Worm (Caenorhabditis elegans) whole organism, L3 larva: ENCODE results near the gene lido-7.
"Not testable (repeated sequence)": the region's sequence is repeated elsewhere in the genome, so short reads cannot be mapped to it uniquely, and the experiment has no call there.

ENCODE experiments used
- R02D3.7 ChIP-seq: fragments of 150-350 bp; optimal IDR thresholded peaks from 2 replicates; lab custom pipeline; 2014; ENCODE audit warnings: missing biosample characterization, missing genetic modification characterization
- aly-2 ChIP-seq: fragments of 150-350 bp; optimal IDR thresholded peaks from 2 replicates; lab custom pipeline; 2014; ENCODE audit warnings: missing biosample characterization, missing genetic modification characterization
- ceh-16 ChIP-seq: sonication (generic microtip); optimal IDR thresholded peaks from 2 replicates; lab custom pipeline; 2017; ENCODE audit warnings: missing biosample characterization, missing genetic modification characterization
- ceh-28 ChIP-seq: fragments of 150-350 bp; optimal IDR thresholded peaks from 2 replicates; lab custom pipeline; 2014; ENCODE audit warnings: missing biosample characterization, missing genetic modification reagents, missing genetic modification characterization
- ceh-9 ChIP-seq: sonication (generic microtip); optimal IDR thresholded peaks from 2 replicates; lab custom pipeline; 2018; ENCODE audit warnings: missing biosample characterization, missing genetic modification characterization
- daf-12 ChIP-seq: fragments of 150-350 bp; optimal IDR thresholded peaks from 2 replicates; lab custom pipeline; 2014; ENCODE audit warnings: missing biosample characterization, missing genetic modification reagents, missing genetic modification characterization
- egl-27 ChIP-seq: sonication (generic microtip); optimal IDR thresholded peaks from 4 replicates; lab custom pipeline; 2017; ENCODE audit warnings: missing biosample characterization, missing genetic modification reagents, missing genetic modification characterization
- elt-1 ChIP-seq: fragments of 150-350 bp; optimal IDR thresholded peaks from 2 replicates; lab custom pipeline; 2014; ENCODE audit warnings: missing biosample characterization, missing genetic modification characterization
- elt-2 ChIP-seq: sonication (generic microtip); optimal IDR thresholded peaks from 2 replicates; lab custom pipeline; 2016; ENCODE audit warnings: missing genetic modification reagents, mild to moderate bottlenecking, missing genetic modification characterization, missing compliant biosample characterization
- elt-3 ChIP-seq, 3 experiments: fragments of 150-350 bp in 1 of 3; sonication (generic microtip) in 2 of 3; optimal IDR thresholded peaks; 2 replicates in 2 of 3; 4 replicates in 1 of 3; lab custom pipeline; 2014 to 2017; ENCODE audit warnings: missing biosample characterization in 3 of 3, missing genetic modification characterization in 3 of 3
- fkh-10 ChIP-seq: sonication (generic microtip); optimal IDR thresholded peaks from 2 replicates; lab custom pipeline; 2017; ENCODE audit warnings: missing biosample characterization, missing genetic modification reagents, missing genetic modification characterization
- fkh-2 ChIP-seq: fragments of 150-350 bp; optimal IDR thresholded peaks from 2 replicates; lab custom pipeline; 2014; ENCODE audit warnings: missing biosample characterization, missing genetic modification reagents, missing genetic modification characterization
- fos-1 ChIP-seq: fragments of 150-350 bp; optimal IDR thresholded peaks from 2 replicates; lab custom pipeline; 2014; ENCODE audit warnings: missing biosample characterization, missing genetic modification characterization
- jun-1 ChIP-seq: fragments of 150-350 bp; optimal IDR thresholded peaks from 2 replicates; lab custom pipeline; 2014; ENCODE audit warnings: missing biosample characterization, missing genetic modification reagents, missing genetic modification characterization
- lin-15B ChIP-seq: fragments of 150-350 bp; optimal IDR thresholded peaks from 2 replicates; lab custom pipeline; 2014; ENCODE audit warnings: missing biosample characterization, missing genetic modification characterization
- lin-39 ChIP-seq: fragments of 150-350 bp; optimal IDR thresholded peaks from 2 replicates; lab custom pipeline; 2018; ENCODE audit warnings: missing biosample characterization, missing genetic modification reagents, missing genetic modification characterization
- lsy-12 ChIP-seq: sonication (generic microtip); optimal IDR thresholded peaks from 2 replicates; lab custom pipeline; 2016; ENCODE audit warnings: mild to moderate bottlenecking, missing genetic modification characterization, missing compliant biosample characterization
- mdl-1 ChIP-seq: fragments of 150-350 bp; optimal IDR thresholded peaks from 2 replicates; lab custom pipeline; 2014; ENCODE audit warnings: missing biosample characterization, missing genetic modification characterization
- mml-1 ChIP-seq: fragments of 150-350 bp; sonication (generic microtip); optimal IDR thresholded peaks from 3 replicates; lab custom pipeline; 2014; ENCODE audit warnings: missing biosample characterization, missing genetic modification characterization
- nfya-1 ChIP-seq: sonication (generic microtip); optimal IDR thresholded peaks from 2 replicates; lab custom pipeline; 2017; ENCODE audit warnings: missing genetic modification characterization, mild to moderate bottlenecking, missing compliant biosample characterization, antibody characterized with exemption, moderate library complexity; ENCODE audit not compliant: insufficient read depth
- nhr-11 ChIP-seq: fragments of 150-350 bp; optimal IDR thresholded peaks from 2 replicates; lab custom pipeline; 2014; ENCODE audit warnings: missing biosample characterization, missing genetic modification characterization
- nhr-23 ChIP-seq: fragments of 150-350 bp; optimal IDR thresholded peaks from 2 replicates; lab custom pipeline; 2014; ENCODE audit warnings: missing biosample characterization, missing genetic modification reagents, missing genetic modification characterization
- nhr-237 ChIP-seq: fragments of 150-350 bp; optimal IDR thresholded peaks from 2 replicates; lab custom pipeline; 2014; ENCODE audit warnings: missing biosample characterization, missing genetic modification characterization
- nhr-25 ChIP-seq: sonication (generic microtip); optimal IDR thresholded peaks from 2 replicates; lab custom pipeline; 2017; ENCODE audit warnings: missing biosample characterization, missing genetic modification characterization
- nhr-77 ChIP-seq: fragments of 150-350 bp; optimal IDR thresholded peaks from 2 replicates; lab custom pipeline; 2014; ENCODE audit warnings: missing biosample characterization, missing genetic modification characterization
- pha-4 ChIP-seq: fragments of 150-350 bp; optimal IDR thresholded peaks from 2 replicates; lab custom pipeline; 2014; ENCODE audit warnings: missing biosample characterization, missing genetic modification reagents, missing genetic modification characterization
- sea-2 ChIP-seq: fragments of 150-350 bp; sonication (generic microtip); optimal IDR thresholded peaks from 4 replicates; lab custom pipeline; 2014; ENCODE audit warnings: missing biosample characterization, missing genetic modification reagents, missing genetic modification characterization
- skn-1 ChIP-seq: fragments of 150-350 bp; optimal IDR thresholded peaks from 2 replicates; lab custom pipeline; 2014; ENCODE audit warnings: missing biosample characterization, missing genetic modification characterization
- unc-39 ChIP-seq: sonication (generic microtip); optimal IDR thresholded peaks from 4 replicates; lab custom pipeline; 2017; ENCODE audit warnings: missing biosample characterization, missing genetic modification characterization
- zag-1 ChIP-seq: fragments of 150-350 bp; optimal IDR thresholded peaks from 2 replicates; lab custom pipeline; 2014; ENCODE audit warnings: missing biosample characterization, missing genetic modification characterization
- ztf-11 ChIP-seq: fragments of 150-350 bp; optimal IDR thresholded peaks from 2 replicates; lab custom pipeline; 2014; ENCODE audit warnings: missing biosample characterization, missing genetic modification characterization
- ztf-4 ChIP-seq: fragments of 150-350 bp; optimal IDR thresholded peaks from 2 replicates; lab custom pipeline; 2014; ENCODE audit warnings: missing biosample characterization, missing genetic modification characterization

lido-7 gene

ce11 chrII:3030416-3030815 is 42.3 kb downstream of the lido-7 start:
- no peak for TF ChIP-seq elt-1 (tag; lab: Kevin White, UChicago)
- TF ChIP-seq elt-3 (tag; optimal IDR thresholded peaks at IDR 0.05; lab: Kevin White, UChicago) = no peak
- TF ChIP-seq ceh-28 = no peak
- TF ChIP-seq nhr-237 (tag; lab: Kevin White, UChicago) = no peak
- no peak for TF ChIP-seq pha-4
- TF ChIP-seq lin-15B (tag; lab: Kevin White, UChicago) = no peak
- TF ChIP-seq mdl-1 = no peak
- no peak for TF ChIP-seq ztf-4
- TF ChIP-seq nhr-23 (tag; lab: Kevin White, UChicago) = no peak
- no peak for TF ChIP-seq nhr-77 (tag; lab: Kevin White, UChicago)
- TF ChIP-seq mml-1 (tag; lab: Kevin White, UChicago) = no peak
- TF ChIP-seq elt-2 (tag; lab: Kevin White, UChicago) = no peak
- no peak for TF ChIP-seq fos-1 (tag; lab: Kevin White, UChicago)
- TF ChIP-seq, all 47 proteins: peak for 0

DNA sequence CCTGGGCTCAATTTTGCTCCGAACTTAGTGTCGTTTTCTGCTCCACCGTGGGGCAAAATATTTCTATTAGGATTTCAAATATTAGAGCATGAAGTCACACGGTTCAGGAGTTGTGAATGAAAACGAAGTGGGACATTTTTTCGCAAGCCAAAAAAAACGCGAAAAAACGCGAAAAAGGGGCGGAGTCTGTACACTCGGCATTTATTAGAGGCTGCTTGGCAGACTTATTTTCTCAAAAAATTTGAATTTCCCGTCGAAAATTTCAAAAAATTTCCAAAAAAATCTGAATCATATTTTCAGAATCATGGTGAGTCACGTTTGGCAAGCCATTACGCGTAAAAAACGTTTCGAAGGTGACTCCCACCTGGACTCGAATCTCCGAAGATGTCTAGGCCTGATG is 44.4 kb downstream of the lido-7 start, which contains the start of gene B0454.6:
Gene B0454.6, plus strand, starts transcription at position 301 of the 400 bp plus-strand sequence.
- TF ChIP-seq nhr-11; elt-2 (tag; lab: Kevin White, UChicago); R02D3.7 (tag; lab: Kevin White, UChicago): not testable (repeated sequence)

ce11 chrII:3034914-3035313 is 46.8 kb downstream of the lido-7 start:
- TF ChIP-seq lsy-12 (tag; lab: Kevin White, UChicago) = no peak
- TF ChIP-seq mdl-1 = no peak
- TF ChIP-seq nhr-11 = no peak
- no peak for TF ChIP-seq lin-39
- no peak for TF ChIP-seq ztf-11 (tag; lab: Kevin White, UChicago)
- no peak for TF ChIP-seq nfya-1 (tag; lab: Kevin White, UChicago)
- TF ChIP-seq fkh-2 (tag; lab: Kevin White, UChicago) = no peak
- no peak for TF ChIP-seq egl-27 (tag; lab: Kevin White, UChicago)
- TF ChIP-seq lin-15B (tag; lab: Kevin White, UChicago) = no peak
- no peak for TF ChIP-seq aly-2

DNA sequence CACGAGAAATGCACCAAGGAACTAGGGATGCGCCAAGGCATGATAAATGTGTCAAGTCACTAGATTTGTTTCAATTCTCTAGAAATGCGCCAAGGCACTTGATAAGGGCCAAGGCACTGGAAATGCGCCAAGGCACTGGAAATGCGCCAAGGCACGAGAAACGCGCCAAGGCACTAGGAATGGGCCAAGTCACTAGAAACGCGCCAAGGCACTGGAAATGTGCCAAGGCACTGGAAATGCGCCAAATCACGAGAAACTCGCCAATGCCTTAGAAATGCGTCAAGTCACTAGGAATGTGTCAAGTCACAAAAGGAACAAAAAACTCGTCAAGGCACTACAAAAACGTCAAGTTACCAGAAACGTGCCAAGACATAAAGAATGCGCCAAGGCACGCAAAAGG is 48.2 kb downstream of the lido-7 start:
- TF ChIP-seq ceh-16 (tag; lab: Kevin White, UChicago) = no peak
- no peak for TF ChIP-seq nhr-25
- no peak for TF ChIP-seq fkh-10 (GFP tag; lab: Kevin White, UChicago)
- no peak for TF ChIP-seq sea-2 (GFP tag; lab: Kevin White, UChicago)
- no peak for TF ChIP-seq fos-1 (tag; lab: Kevin White, UChicago)
- TF ChIP-seq skn-1 = no peak
- no peak for TF ChIP-seq ceh-9
- no peak for TF ChIP-seq jun-1 (tag; lab: Kevin White, UChicago)
- TF ChIP-seq lin-15B (tag; lab: Kevin White, UChicago) = no peak
- no peak for TF ChIP-seq mml-1 (tag; lab: Kevin White, UChicago)
- no peak for TF ChIP-seq egl-27 (tag; lab: Kevin White, UChicago)
- no peak for TF ChIP-seq daf-12 (tag; lab: Kevin White, UChicago)
- TF ChIP-seq pha-4 = no peak
- TF ChIP-seq elt-3 (tag; optimal IDR thresholded peaks at IDR 0.05; lab: Kevin White, UChicago) = no peak

DNA sequence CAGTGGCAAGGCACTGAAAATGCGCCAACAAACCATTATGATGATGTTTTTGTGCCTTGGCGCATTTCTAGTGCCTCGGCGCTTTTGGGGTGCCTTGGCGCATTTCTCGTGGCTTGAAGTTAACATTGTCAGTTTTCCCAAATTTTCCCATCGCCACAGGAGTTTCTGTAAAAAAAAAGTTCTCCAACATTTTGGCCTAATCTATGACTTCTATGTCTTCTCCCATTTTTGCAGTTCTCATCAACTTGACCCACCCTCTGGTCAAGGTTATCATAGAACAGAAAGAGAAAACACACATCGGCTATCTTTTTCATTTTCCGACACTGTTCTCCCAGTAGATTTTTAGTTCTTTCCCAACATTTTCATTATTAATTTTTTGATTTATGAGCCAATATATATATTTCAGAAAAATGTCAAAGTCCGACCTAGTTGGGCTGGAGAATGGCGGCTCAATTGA is 50.4 kb downstream of the lido-7 start, which contains the start of the genes B0454.26 and B0454.5:
Gene B0454.26, minus strand, starts transcription at position 101 of the 457 bp plus-strand sequence.
Gene B0454.5, plus strand, starts transcription at position 407 of the 457 bp plus-strand sequence.
- TF ChIP-seq ceh-28 = no peak
- no peak for TF ChIP-seq lsy-12 (tag; lab: Kevin White, UChicago)
- TF ChIP-seq R02D3.7 (tag; lab: Kevin White, UChicago) = no peak
- TF ChIP-seq elt-3 (tag; optimal IDR thresholded peaks at IDR 0.05; lab: Kevin White, UChicago) = no peak
- no peak for TF ChIP-seq zag-1 (tag; lab: Kevin White, UChicago)
- no peak for TF ChIP-seq unc-39 (tag; lab: Kevin White, UChicago)
- TF ChIP-seq ceh-9 = no peak
- no peak for TF ChIP-seq nhr-237 (tag; lab: Kevin White, UChicago)
